Worm (Caenorhabditis elegans) whole organism, dauer: ENCODE results near the gene srb-3.
"Not testable (repeated sequence)": the region's sequence is repeated elsewhere in the genome, so short reads cannot be mapped to it uniquely, and the experiment has no call there.

ENCODE experiments used
- unc-62 ChIP-seq: sonication (generic microtip); optimal IDR thresholded peaks from 2 replicates; lab custom pipeline; 2017; ENCODE audit warnings: missing biosample characterization, missing genetic modification reagents, missing genetic modification characterization

The srb-3 gene

ce11 chrII:5185955-5186539 is 19.4 kb upstream of the srb-3 start:
- no peak for TF ChIP-seq unc-62 (GFP tag; lab: Kevin White, UChicago)

- no peak for TF ChIP-seq unc-62 (GFP tag; lab: Kevin White, UChicago)
Measured at ce11 chrII:5184661-5185545, 18.3 kb upstream of the srb-3 start.

ce11 chrII:5183207-5183606 is 16.6 kb upstream of the srb-3 start:
- no peak for TF ChIP-seq unc-62 (GFP tag; lab: Kevin White, UChicago)

- no peak for TF ChIP-seq unc-62 (GFP tag; lab: Kevin White, UChicago)
Measured at ce11 chrII:5182451-5182850, 15.8 kb upstream of the srb-3 start.

- TF ChIP-seq unc-62 (GFP tag; lab: Kevin White, UChicago): no peak
Measured at ce11 chrII:5181497-5181896, 14.9 kb upstream of the srb-3 start.

ce11 chrII:5180272-5180671 is 13.6 kb upstream of the srb-3 start:
- no peak for TF ChIP-seq unc-62 (GFP tag; lab: Kevin White, UChicago)

- no peak for TF ChIP-seq unc-62 (GFP tag; lab: Kevin White, UChicago)
Measured at ce11 chrII:5178609-5179008, 12.0 kb upstream of the srb-3 start.

- no peak for TF ChIP-seq unc-62 (GFP tag; lab: Kevin White, UChicago)
Measured at ce11 chrII:5177902-5178301, 11.3 kb upstream of the srb-3 start, which contains the start of gene C27D6.12. TSS of gene C27D6.12 (minus strand) at chrII:5178002.

ce11 chrII:5176934-5177333 is 10.3 kb upstream of the srb-3 start:
- no peak for TF ChIP-seq unc-62 (GFP tag; lab: Kevin White, UChicago)

- no peak for TF ChIP-seq unc-62 (GFP tag; lab: Kevin White, UChicago)
Measured at ce11 chrII:5174370-5174769, 7.7 kb upstream of the srb-3 start, which contains the start of gene C27D6.3. TSS of gene C27D6.3 (minus strand) at chrII:5174470.

ce11 chrII:5172451-5172850 is 5.8 kb upstream of the srb-3 start, which contains the start of gene C27D6.1:
TSS of gene C27D6.1 (plus strand) at chrII:5172751.
- TF ChIP-seq unc-62 (GFP tag; lab: Kevin White, UChicago): no peak

ce11 chrII:5171610-5172009 is 5.0 kb upstream of the srb-3 start, which contains the start of gene C27D6.15:
TSS of gene C27D6.15 (plus strand) at chrII:5171910.
- TF ChIP-seq unc-62 (GFP tag; lab: Kevin White, UChicago): no peak

- no peak for TF ChIP-seq unc-62 (GFP tag; lab: Kevin White, UChicago)
Measured at ce11 chrII:5170932-5171331, 4.3 kb upstream of the srb-3 start, which contains the start of gene srb-1. TSS of gene srb-1 (minus strand) at chrII:5171032.

ce11 chrII:5163283-5163682 is 3.4 kb downstream of the srb-3 start, which contains the start of gene srb-5:
TSS of gene srb-5 (minus strand) at chrII:5163383.
- no peak for TF ChIP-seq unc-62 (GFP tag; lab: Kevin White, UChicago)

ce11 chrII:5161102-5161501 is 5.5 kb downstream of the srb-3 start, which contains the start of gene C27D6.11:
TSS of gene C27D6.11 (minus strand) at chrII:5161202.
- TF ChIP-seq unc-62 (GFP tag; lab: Kevin White, UChicago): no peak

- not testable (repeated sequence) for TF ChIP-seq unc-62 (GFP tag; lab: Kevin White, UChicago)
Measured at ce11 chrII:5158774-5159173, 7.9 kb downstream of the srb-3 start, which contains the start of gene F58A6.9. TSS of gene F58A6.9 (minus strand) at chrII:5158874.
